Fruit fly (Drosophila melanogaster) whole organism, embryonic: ENCODE measurements around the gene RpL35.
A peak's percentile ranks its signal among the peaks of the same experiment; 100 is the strongest.

Experiments
- Antp ChIP-seq: fragments of 200-800 bp; sonication (Bioruptor generic); optimal IDR thresholded peaks from 3 replicates; lab custom pipeline; 2016; ENCODE audit warnings: missing biosample characterization, missing genetic modification characterization
- CG10274 ChIP-seq: fragments of 200-800 bp; sonication (Bioruptor generic); optimal IDR thresholded peaks from 3 replicates; lab custom pipeline; 2017; ENCODE audit warnings: missing biosample characterization, mild to moderate bottlenecking, missing genetic modification characterization
- CG10366 ChIP-seq: fragments of 200-800 bp; sonication (Bioruptor generic); IDR thresholded peaks from 2 replicates; pipeline ENCODE4 v1.3.6; 2022; ENCODE audit warnings: missing biosample characterization, missing genetic modification characterization
- CG10462 ChIP-seq: fragments of 200-800 bp; sonication (Bioruptor generic); optimal IDR thresholded peaks from 2 replicates; lab custom pipeline; 2016; ENCODE audit warnings: missing biosample characterization, missing genetic modification characterization
- CG11504 ChIP-seq: fragments of 200-800 bp; sonication (Bioruptor generic); optimal IDR thresholded peaks from 3 replicates; lab custom pipeline; 2019; ENCODE audit warnings: missing biosample characterization, mild to moderate bottlenecking, missing genetic modification characterization, moderate library complexity
- CG11695 ChIP-seq: fragments of 200-800 bp; sonication (Bioruptor generic); IDR thresholded peaks from 3 replicates; pipeline ENCODE4 v1.3.6; 2022; ENCODE audit warnings: missing biosample characterization, missing genetic modification characterization
- CG12299 ChIP-seq: fragments of 200-800 bp; sonication (Bioruptor generic); optimal IDR thresholded peaks from 2 replicates; lab custom pipeline; 2018; ENCODE audit warnings: missing biosample characterization, mild to moderate bottlenecking, missing genetic modification characterization
- CG12769 ChIP-seq: fragments of 200-800 bp; sonication (Bioruptor generic); optimal IDR thresholded peaks from 2 replicates; lab custom pipeline; 2019; ENCODE audit warnings: missing biosample characterization, mild to moderate bottlenecking, missing genetic modification characterization, moderate library complexity
- CG15073 ChIP-seq: fragments of 200-800 bp; sonication (Bioruptor generic); optimal IDR thresholded peaks from 2 replicates; lab custom pipeline; 2016; ENCODE audit warnings: missing biosample characterization, missing genetic modification characterization
- CG15269 ChIP-seq: fragments of 200-800 bp; sonication (Bioruptor generic); optimal IDR thresholded peaks from 2 replicates; lab custom pipeline; 2018; ENCODE audit warnings: missing biosample characterization, mild to moderate bottlenecking, missing genetic modification characterization, moderate library complexity
- CG1792 ChIP-seq: fragments of 200-800 bp; sonication (Bioruptor generic); optimal IDR thresholded peaks from 2 replicates; lab custom pipeline; 2016; ENCODE audit warnings: missing biosample characterization, missing genetic modification characterization
- CG2120 ChIP-seq: fragments of 200-800 bp; sonication (Bioruptor generic); optimal IDR thresholded peaks from 3 replicates; lab custom pipeline; 2016; ENCODE audit warnings: missing biosample characterization, missing genetic modification characterization
- CG2678 ChIP-seq: fragments of 200-800 bp; sonication (Bioruptor generic); optimal IDR thresholded peaks from 3 replicates; lab custom pipeline; 2019; ENCODE audit warnings: missing biosample characterization, mild to moderate bottlenecking, missing genetic modification characterization, moderate library complexity
- CG34376 ChIP-seq: fragments of 200-800 bp; sonication (Bioruptor generic); optimal IDR thresholded peaks from 2 replicates; lab custom pipeline; 2018; ENCODE audit warnings: missing biosample characterization, mild to moderate bottlenecking, missing genetic modification characterization
- CG3726 ChIP-seq: fragments of 200-800 bp; sonication (Bioruptor generic); IDR thresholded peaks from 3 replicates; pipeline ENCODE4, ENCODE4 v1.3.6; 2022; ENCODE audit warnings: missing biosample characterization, missing genetic modification characterization
- CG3847 ChIP-seq: fragments of 200-800 bp; sonication (Bioruptor generic); IDR thresholded peaks from 2 replicates; pipeline ENCODE4 v1.3.6; 2022; ENCODE audit warnings: missing biosample characterization, missing genetic modification characterization
- CG8290 ChIP-seq, 3 experiments: fragments of 200-800 bp; sonication (Bioruptor generic); optimal IDR thresholded peaks; 2 replicates each; lab custom pipeline; 2016 to 2019; ENCODE audit warnings: missing biosample characterization in 3 of 3, missing genetic modification characterization in 3 of 3, mild to moderate bottlenecking in 2 of 3, moderate library complexity in 1 of 3
- CTCF ChIP-seq: fragments of 200-800 bp; sonication (Bioruptor generic); optimal IDR thresholded peaks from 2 replicates; lab custom pipeline; 2017; ENCODE audit warnings: missing biosample characterization, mild to moderate bottlenecking, missing genetic modification characterization, moderate library complexity
- Dad ChIP-seq: fragments of 200-800 bp; sonication (Bioruptor generic); optimal IDR thresholded peaks from 3 replicates; lab custom pipeline; 2016; ENCODE audit warnings: missing biosample characterization, missing genetic modification characterization
- E2f1 ChIP-seq: fragments of 200-800 bp; sonication (Bioruptor generic); IDR thresholded peaks from 2 replicates; pipeline ENCODE4 v1.3.6; 2022; ENCODE audit warnings: missing biosample characterization, missing genetic modification characterization
- E2f2 ChIP-seq: fragments of 200-800 bp; sonication (Bioruptor generic); IDR thresholded peaks from 2 replicates; pipeline ENCODE4 v1.3.6; 2022; ENCODE audit warnings: missing biosample characterization, missing genetic modification characterization
- Elba2 ChIP-seq: fragments of 200-800 bp; sonication (Bioruptor generic); optimal IDR thresholded peaks from 3 replicates; lab custom pipeline; 2016; ENCODE audit warnings: missing biosample characterization, missing genetic modification characterization
- Hand ChIP-seq: fragments of 200-800 bp; sonication (Bioruptor generic); optimal IDR thresholded peaks from 2 replicates; lab custom pipeline; 2017; ENCODE audit warnings: mild to moderate bottlenecking, missing biosample characterization, missing genetic modification reagents, missing genetic modification characterization
- Med ChIP-seq: fragments of 200-800 bp; sonication (Bioruptor generic); peaks from one replicate; lab custom pipeline; 2016; ENCODE audit warnings: missing biosample characterization, missing genetic modification characterization, mild to moderate bottlenecking, inconsistent platforms, moderate library complexity
- Mes4 ChIP-seq: fragments of 200-800 bp; sonication (Bioruptor generic); optimal IDR thresholded peaks from 2 replicates; lab custom pipeline; 2016; ENCODE audit warnings: missing biosample characterization, missing genetic modification characterization
- Neu2 ChIP-seq: fragments of 200-800 bp; sonication (Bioruptor generic); optimal IDR thresholded peaks from 3 replicates; lab custom pipeline; 2016; ENCODE audit warnings: missing biosample characterization, missing genetic modification characterization, borderline replicate concordance
- Pdp1 ChIP-seq, 2 experiments: fragments of 200-800 bp; sonication (Bioruptor generic); optimal IDR thresholded peaks; 3 replicates each; lab custom pipeline; 2016; ENCODE audit warnings: missing biosample characterization in 2 of 2, missing genetic modification characterization in 2 of 2, mild to moderate bottlenecking in 1 of 2, moderate library complexity in 1 of 2
- Ptx1 ChIP-seq: fragments of 200-800 bp; sonication (Bioruptor generic); IDR thresholded peaks from 2 replicates; pipeline ENCODE4 v1.3.6; 2022; ENCODE audit warnings: missing biosample characterization, missing genetic modification characterization
- TFAM ChIP-seq: fragments of 200-800 bp; sonication (Bioruptor generic); optimal IDR thresholded peaks from 2 replicates; lab custom pipeline; 2017; ENCODE audit warnings: missing biosample characterization, missing genetic modification characterization, inconsistent platforms
- Xrp1 ChIP-seq: fragments of 200-800 bp; sonication (Bioruptor generic); IDR thresholded peaks from 2 replicates; pipeline ENCODE4 v1.3.6; 2022; ENCODE audit warnings: missing biosample characterization, missing genetic modification characterization
- al ChIP-seq: fragments of 200-800 bp; sonication (Bioruptor generic); IDR thresholded peaks from 2 replicates; pipeline ENCODE4 v1.3.6; 2022; ENCODE audit warnings: missing biosample characterization, missing genetic modification characterization
- ato ChIP-seq: fragments of 200-800 bp; sonication (Bioruptor generic); IDR thresholded peaks from 2 replicates; pipeline ENCODE4 v1.3.6; 2022; ENCODE audit warnings: missing biosample characterization, missing genetic modification characterization; ENCODE audit not compliant: partially characterized antibody
- cg ChIP-seq: fragments of 200-800 bp; sonication (Bioruptor generic); optimal IDR thresholded peaks from 3 replicates; lab custom pipeline; 2019; ENCODE audit warnings: missing biosample characterization, mild to moderate bottlenecking, missing genetic modification characterization, moderate library complexity
- chinmo ChIP-seq: fragments of 200-800 bp; sonication (Bioruptor generic); IDR thresholded peaks from 4 replicates; pipeline ENCODE4 v1.3.6; 2022; ENCODE audit warnings: missing biosample characterization, missing genetic modification characterization; ENCODE audit not compliant: partially characterized antibody
- ci ChIP-seq: fragments of 200-800 bp; sonication (Bioruptor generic); IDR thresholded peaks from 3 replicates; pipeline ENCODE4 v1.3.6; 2022; ENCODE audit warnings: missing biosample characterization, missing genetic modification characterization
- disco-r ChIP-seq: fragments of 200-800 bp; sonication (Bioruptor generic); optimal IDR thresholded peaks from 2 replicates; lab custom pipeline; 2016; ENCODE audit warnings: missing biosample characterization, missing genetic modification characterization
- exex ChIP-seq: fragments of 200-800 bp; sonication (Bioruptor generic); optimal IDR thresholded peaks from 4 replicates; lab custom pipeline; 2018; ENCODE audit warnings: missing biosample characterization, mild to moderate bottlenecking, missing genetic modification characterization, moderate library complexity
- gem ChIP-seq: fragments of 200-800 bp; sonication (Bioruptor generic); optimal IDR thresholded peaks from 2 replicates; lab custom pipeline; 2019; ENCODE audit warnings: missing biosample characterization, mild to moderate bottlenecking, missing genetic modification characterization, moderate library complexity
- grn ChIP-seq: fragments of 200-800 bp; sonication (Bioruptor generic); optimal IDR thresholded peaks from 3 replicates; lab custom pipeline; 2017; ENCODE audit warnings: missing biosample characterization, missing genetic modification characterization
- lilli ChIP-seq: fragments of 200-800 bp; sonication (Bioruptor generic); optimal IDR thresholded peaks from 3 replicates; lab custom pipeline; 2016; ENCODE audit warnings: missing biosample characterization, missing genetic modification characterization
- otp ChIP-seq: fragments of 200-800 bp; sonication (Bioruptor generic); IDR thresholded peaks from 3 replicates; pipeline ENCODE4, ENCODE4 v1.3.6; 2022; ENCODE audit warnings: missing biosample characterization, missing genetic modification characterization
- pan ChIP-seq, 4 experiments: fragments of >200 bp in 3 of 4; fragments of 200-800 bp in 1 of 4; sonication (Bioruptor generic) in 1 of 4; optimal IDR thresholded peaks in 3 of 4; IDR thresholded peaks in 1 of 4; 2 replicates each; pipeline versions ENCODE4 v1.3.6 to Lab custom; 2017 to 2022; ENCODE audit warnings: missing biosample characterization in 2 of 4, missing genetic modification characterization in 2 of 4, mixed read lengths in 1 of 4
- row ChIP-seq: fragments of 200-800 bp; sonication (Bioruptor generic); IDR thresholded peaks from 3 replicates; pipeline ENCODE4 v1.3.6; 2022; ENCODE audit warnings: missing biosample characterization, missing genetic modification characterization
- sd ChIP-seq: fragments of 200-800 bp; sonication (Bioruptor generic); optimal IDR thresholded peaks from 3 replicates; lab custom pipeline; 2018; ENCODE audit warnings: missing biosample characterization, mild to moderate bottlenecking, missing genetic modification characterization, moderate library complexity
- slbo ChIP-seq: fragments of 200-800 bp; sonication (Bioruptor generic); IDR thresholded peaks from 2 replicates; pipeline ENCODE4 v1.3.6; 2022; ENCODE audit warnings: missing biosample characterization, missing genetic modification characterization
- tna ChIP-seq: fragments of 200-800 bp; sonication (Bioruptor generic); IDR thresholded peaks from 2 replicates; pipeline ENCODE4 v1.3.6; 2022; ENCODE audit warnings: missing biosample characterization, missing genetic modification characterization; ENCODE audit not compliant: partially characterized antibody
- zf30C ChIP-seq: fragments of 200-800 bp; sonication (Bioruptor generic); optimal IDR thresholded peaks from 3 replicates; lab custom pipeline; 2018; ENCODE audit warnings: missing biosample characterization, mild to moderate bottlenecking, missing genetic modification characterization

Gene RpL35

DNA sequence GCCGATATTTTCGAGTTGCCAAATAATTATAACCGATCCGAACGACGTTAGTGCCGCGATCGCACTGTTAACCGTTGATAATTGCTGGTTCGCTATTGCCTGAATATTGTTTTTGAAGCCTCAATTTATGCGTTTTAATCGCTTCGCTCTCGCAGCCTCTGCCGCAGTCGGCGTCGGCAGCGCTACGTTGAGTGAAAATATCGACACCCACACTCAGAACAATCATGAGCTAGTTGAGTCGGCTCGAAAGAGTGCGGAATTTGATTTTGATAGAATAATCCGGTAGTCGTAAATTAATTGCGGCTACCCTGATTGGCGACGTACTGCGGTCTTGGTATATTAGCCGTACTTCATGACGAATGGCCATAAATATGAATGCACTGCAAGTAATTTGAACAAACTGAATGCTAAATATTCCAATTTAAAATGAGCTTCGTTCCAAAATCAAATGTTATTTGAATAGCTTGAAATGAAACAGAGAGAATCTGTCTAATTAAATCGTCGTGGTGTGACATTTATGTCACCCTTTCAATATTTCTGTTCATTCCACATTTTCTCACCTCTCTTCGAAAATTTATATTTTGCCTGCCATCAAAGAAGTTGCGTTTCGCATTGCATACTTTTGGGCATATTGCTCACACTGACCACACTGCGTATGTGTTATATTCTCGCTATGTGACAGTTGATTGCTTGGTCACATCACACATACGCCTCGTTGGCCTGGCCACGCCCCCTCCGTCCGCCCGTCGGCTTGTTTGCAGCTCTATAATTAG, 43.4 kb downstream of the RpL35 start:
- TF ChIP-seq CTCF (GFP tag; lab: Kevin White, UChicago) (peak; percentile 27), Hand (GFP tag; lab: Kevin White, UChicago) (no peak), CG10274 (no peak), CG1792 (GFP tag; lab: Kevin White, UChicago) (no peak), chinmo (GFP tag; lab: Robert Waterston, UW) (0 out of 4 replicates have a peak, but pooled peaks have one; percentile 56), cg (peak; percentile 11), CG2678 (peak; percentile 19), Mes4 (no peak), grn (GFP tag; lab: Kevin White, UChicago) (no peak), gem (tag; lab: Kevin White, UChicago) (peak; percentile 18), CG34376 (GFP tag; lab: Kevin White, UChicago) (peak; percentile 23), disco-r (GFP tag; lab: Kevin White, UChicago) (no peak), otp (GFP tag; lab: Robert Waterston, UW) (0 out of 3 replicates have a peak, but pooled peaks have one; percentile 34), CG3847 (GFP tag; lab: Robert Waterston, UW) (0 out of 2 replicates have a peak, but pooled peaks have one; percentile 7), CG12769 (peak; percentile 14), row (GFP tag; lab: Robert Waterston, UW) (peak; percentile 47), al (GFP tag; lab: Robert Waterston, UW) (0 out of 2 replicates have a peak, but pooled peaks have one; percentile 12), ato (GFP tag; lab: Robert Waterston, UW) (no peak), CG3726 (GFP tag; lab: Robert Waterston, UW) (no peak), CG10462 (GFP tag; lab: Kevin White, UChicago) (no peak), CG15073 (GFP tag; lab: Kevin White, UChicago) (no peak), exex (peak; percentile 24), TFAM (GFP tag; lab: Kevin White, UChicago) (no peak), CG2120 (GFP tag; lab: Kevin White, UChicago) (peak; percentile 34), CG11695 (GFP tag; lab: Robert Waterston, UW) (0 out of 3 replicates have a peak, but pooled peaks have one; percentile 9), Neu2 (GFP tag; lab: Kevin White, UChicago) (no peak), Xrp1 (GFP tag; lab: Robert Waterston, UW) (peak; percentile 19; the same call in 1 of the 2 replicates), Ptx1 (GFP tag; lab: Robert Waterston, UW) (0 out of 2 replicates have a peak, but pooled peaks have one; percentile 12), CG10366 (GFP tag; lab: Robert Waterston, UW) (no peak), CG15269 (tag; lab: Kevin White, UChicago) (peak; percentile 19), lilli (GFP tag; lab: Kevin White, UChicago) (peak; percentile 15), Antp (GFP tag; lab: Kevin White, UChicago) (no peak), CG8290 (GFP tag; optimal IDR thresholded peaks at IDR 0.05; lab: Kevin White, UChicago) (no peak), CG8290 (tag; optimal IDR thresholded peaks at IDR 0.05; lab: Kevin White, UChicago) (peak in 1 of 2 experiments; percentile 23), Med (GFP tag; lab: Kevin White, UChicago) (peak; percentile 70), sd (tag; lab: Kevin White, UChicago) (peak; percentile 3), Elba2 (GFP tag; lab: Kevin White, UChicago) (no peak), CG12299 (no peak), zf30C (GFP tag; lab: Kevin White, UChicago) (peak; percentile 43), E2f1 (GFP tag; lab: Robert Waterston, UW) (0 out of 2 replicates have a peak, but pooled peaks have one; percentile 14), pan (optimal IDR thresholded peaks at IDR 0.05; lab: Kevin White, UChicago) (no peak), pan (GFP tag; optimal IDR thresholded peaks at IDR 0.05 in 1 of 2, IDR thresholded peaks at IDR 0.05 in 1 of 2) (no peak), Dad (GFP tag; lab: Kevin White, UChicago) (no peak), CG11504 (tag; lab: Kevin White, UChicago) (peak; percentile 19), ci (GFP tag; lab: Robert Waterston, UW) (peak; percentile 13; the same call in 1 of the 3 replicates), E2f2 (GFP tag; lab: Robert Waterston, UW) (0 out of 2 replicates have a peak, but pooled peaks have one; percentile 22), tna (GFP tag; lab: Robert Waterston, UW) (no peak), slbo (GFP tag; lab: Robert Waterston, UW) (peak; percentile 26; the same call in 1 of the 2 replicates), Pdp1 (GFP tag; optimal IDR thresholded peaks at IDR 0.05; lab: Kevin White, UChicago) (peak in 1 of 2 experiments; percentile 18)
